Fruit fly (Drosophila melanogaster): Measurements from ENCODE around the gene mira.
A peak's percentile ranks its signal among the peaks of the same experiment; 100 is the strongest.

mira gene

DNA sequence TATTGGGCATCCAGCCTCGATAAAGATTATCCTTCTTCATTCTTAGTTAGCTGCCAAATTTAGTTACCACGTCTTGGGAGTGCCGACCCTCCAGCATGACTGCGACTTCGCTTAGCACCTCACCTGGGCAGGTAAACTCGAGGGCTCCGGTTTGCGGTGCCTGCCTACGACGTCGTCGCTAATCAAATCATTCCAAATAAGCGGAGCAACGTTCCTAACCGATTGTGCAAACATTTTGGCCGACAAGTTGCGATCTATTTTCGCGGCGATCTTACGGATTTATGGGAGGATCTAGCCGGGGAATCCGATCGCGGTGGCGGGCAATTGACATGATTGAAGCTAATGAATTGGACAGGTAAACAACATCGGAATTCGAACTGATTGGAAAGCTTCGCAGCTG, 17.2 kb downstream of the mira start, which contains the start of gene CG4465:
Gene CG4465, minus strand, starts transcription at position 101 of the 400 bp plus-strand sequence.
- TF ChIP-seq Mnt (GFP tag; optimal IDR thresholded peaks at IDR 0.05) = no peak
- no peak for TF ChIP-seq CG1620 (GFP tag; optimal IDR thresholded peaks at IDR 0.05)
- TF ChIP-seq CG33017 (tag; optimal IDR thresholded peaks at IDR 0.05) = no peak
- no peak for TF ChIP-seq CG14711 (tag; optimal IDR thresholded peaks at IDR 0.05)
- no peak for TF ChIP-seq Hr96 (GFP tag; optimal IDR thresholded peaks at IDR 0.05)
- TF ChIP-seq bab1 (GFP tag; optimal IDR thresholded peaks at IDR 0.05) = no peak
- no peak for TF ChIP-seq kay (GFP tag; ENCODE audit: borderline replicate concordance)
- TF ChIP-seq CG7045 (GFP tag; optimal IDR thresholded peaks at IDR 0.05) = no peak
- TF ChIP-seq CG7101 (tag; optimal IDR thresholded peaks at IDR 0.05) = no peak
- TF ChIP-seq toe (GFP tag; optimal IDR thresholded peaks at IDR 0.05) = no peak
- TF ChIP-seq Clk (GFP tag; optimal IDR thresholded peaks at IDR 0.05) = no peak
- no peak for TF ChIP-seq tj (GFP tag; optimal IDR thresholded peaks at IDR 0.05)

dm6 chr3R:19915312-19915711, 19.6 kb downstream of the mira start, which contains the start of the genes Xport-A and Xport-B:
Xport-A (minus strand) TSS chr3R:19915412.
Xport-B (minus strand) TSS chr3R:19915412.
- TF ChIP-seq CG11617 (GFP tag; optimal IDR thresholded peaks at IDR 0.05) (no peak), kay (GFP tag; ENCODE audit: borderline replicate concordance) (no peak), tj (GFP tag; optimal IDR thresholded peaks at IDR 0.05) (no peak), bab1 (GFP tag; optimal IDR thresholded peaks at IDR 0.05) (no peak), Clk (GFP tag; optimal IDR thresholded peaks at IDR 0.05) (no peak), ovo (GFP tag; optimal IDR thresholded peaks at IDR 0.05) (no peak), Hr96 (GFP tag; optimal IDR thresholded peaks at IDR 0.05) (no peak), Crg-1 (GFP tag; optimal IDR thresholded peaks at IDR 0.05) (no peak), CG14711 (tag; optimal IDR thresholded peaks at IDR 0.05) (no peak), CG7101 (tag; optimal IDR thresholded peaks at IDR 0.05) (no peak), pad (GFP tag; optimal IDR thresholded peaks at IDR 0.05) (no peak), cnc (optimal IDR thresholded peaks at IDR 0.05) (no peak), Mnt (GFP tag; optimal IDR thresholded peaks at IDR 0.05) (no peak), CG12768 (GFP tag; optimal IDR thresholded peaks at IDR 0.05) (no peak)

DNA sequence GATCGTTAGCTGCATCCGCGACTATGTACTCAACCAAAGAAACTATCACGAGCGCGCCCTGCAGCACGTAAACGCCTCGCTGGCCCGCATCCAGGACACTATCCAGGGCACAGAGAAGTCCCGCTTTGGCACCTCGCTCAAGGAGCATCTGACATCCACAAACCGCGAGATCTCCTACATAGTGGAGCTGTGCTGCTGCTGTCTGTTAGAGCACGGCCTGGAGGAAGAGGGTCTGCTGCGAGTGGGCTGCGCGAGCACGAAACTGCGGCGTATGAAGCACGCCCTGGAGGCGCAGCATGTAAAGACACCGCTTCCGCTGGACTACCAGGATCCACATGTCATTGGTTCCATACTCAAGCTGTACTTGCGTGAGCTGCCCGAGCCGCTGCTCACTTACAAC, 23.9 kb downstream of the mira start:
- TF ChIP-seq Mnt (GFP tag; optimal IDR thresholded peaks at IDR 0.05) (no peak), kay (GFP tag; ENCODE audit: borderline replicate concordance) (no peak), cnc (optimal IDR thresholded peaks at IDR 0.05) (no peak), CG12768 (GFP tag; optimal IDR thresholded peaks at IDR 0.05) (no peak), Crg-1 (GFP tag; optimal IDR thresholded peaks at IDR 0.05) (no peak), CG33017 (tag; optimal IDR thresholded peaks at IDR 0.05) (no peak), tj (GFP tag; optimal IDR thresholded peaks at IDR 0.05) (no peak)

DNA sequence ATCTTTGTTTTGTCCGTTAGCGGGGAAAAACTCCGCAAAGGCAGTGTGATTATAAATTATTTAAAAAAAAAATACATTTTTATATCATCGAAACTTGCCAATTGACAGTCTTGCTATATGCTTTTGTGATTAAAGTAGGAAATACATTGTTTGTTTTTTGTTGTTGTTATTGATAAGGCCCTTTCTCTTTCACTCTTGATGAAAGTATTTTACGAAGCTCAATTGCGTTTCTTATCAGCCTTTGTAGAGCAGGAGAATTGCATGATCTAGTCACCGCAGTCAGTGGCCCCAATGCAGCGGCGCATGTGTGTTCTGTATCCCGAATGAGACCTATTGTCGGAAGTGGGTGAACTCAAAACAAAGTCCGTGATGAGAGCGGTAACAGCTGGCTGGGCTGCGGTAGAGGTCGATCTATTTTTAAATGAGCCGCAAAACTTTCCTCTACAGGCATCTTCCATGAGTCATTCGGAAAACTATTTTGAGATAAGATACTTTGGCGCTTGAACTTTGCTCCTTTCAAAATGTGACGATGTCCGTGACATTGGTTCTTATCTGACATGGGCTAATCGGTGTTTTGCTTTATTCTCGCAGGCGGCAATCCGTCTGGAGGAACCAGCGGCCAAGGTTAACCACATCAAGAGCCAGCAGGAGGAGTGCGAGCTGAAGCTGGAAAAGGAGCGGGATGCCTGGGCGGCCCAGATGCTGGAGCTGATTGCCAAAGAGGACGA, 24.5 kb downstream of the mira start:
- TF ChIP-seq Hr96 (GFP tag; optimal IDR thresholded peaks at IDR 0.05) (no peak), Clk (GFP tag; optimal IDR thresholded peaks at IDR 0.05) (no peak), tj (GFP tag; optimal IDR thresholded peaks at IDR 0.05) (no peak), CG5204 (GFP tag; optimal IDR thresholded peaks at IDR 0.05) (no peak), ovo (GFP tag; optimal IDR thresholded peaks at IDR 0.05) (no peak), CG1620 (GFP tag; optimal IDR thresholded peaks at IDR 0.05) (no peak), CG12768 (GFP tag; optimal IDR thresholded peaks at IDR 0.05) (no peak), CG14711 (tag; optimal IDR thresholded peaks at IDR 0.05) (no peak), CG7101 (tag; optimal IDR thresholded peaks at IDR 0.05) (no peak), kay (GFP tag; ENCODE audit: borderline replicate concordance) (peak; percentile 87), cnc (optimal IDR thresholded peaks at IDR 0.05) (no peak), CG7045 (GFP tag; optimal IDR thresholded peaks at IDR 0.05) (no peak), Mnt (GFP tag; optimal IDR thresholded peaks at IDR 0.05) (peak; percentile 3), bab1 (GFP tag; optimal IDR thresholded peaks at IDR 0.05) (no peak), toe (GFP tag; optimal IDR thresholded peaks at IDR 0.05) (no peak), pad (GFP tag; optimal IDR thresholded peaks at IDR 0.05) (no peak), Crg-1 (GFP tag; optimal IDR thresholded peaks at IDR 0.05) (no peak), cic (GFP tag; optimal IDR thresholded peaks at IDR 0.05) (peak; percentile 73), CG11617 (GFP tag; optimal IDR thresholded peaks at IDR 0.05) (no peak), CG33017 (tag; optimal IDR thresholded peaks at IDR 0.05) (no peak)

dm6 chr3R:19909541-19910182, 25.3 kb downstream of the mira start:
- TF ChIP-seq cnc (optimal IDR thresholded peaks at IDR 0.05) (no peak), tj (GFP tag; optimal IDR thresholded peaks at IDR 0.05) (no peak), CG5204 (GFP tag; optimal IDR thresholded peaks at IDR 0.05) (no peak), CG7101 (tag; optimal IDR thresholded peaks at IDR 0.05) (no peak)

DNA sequence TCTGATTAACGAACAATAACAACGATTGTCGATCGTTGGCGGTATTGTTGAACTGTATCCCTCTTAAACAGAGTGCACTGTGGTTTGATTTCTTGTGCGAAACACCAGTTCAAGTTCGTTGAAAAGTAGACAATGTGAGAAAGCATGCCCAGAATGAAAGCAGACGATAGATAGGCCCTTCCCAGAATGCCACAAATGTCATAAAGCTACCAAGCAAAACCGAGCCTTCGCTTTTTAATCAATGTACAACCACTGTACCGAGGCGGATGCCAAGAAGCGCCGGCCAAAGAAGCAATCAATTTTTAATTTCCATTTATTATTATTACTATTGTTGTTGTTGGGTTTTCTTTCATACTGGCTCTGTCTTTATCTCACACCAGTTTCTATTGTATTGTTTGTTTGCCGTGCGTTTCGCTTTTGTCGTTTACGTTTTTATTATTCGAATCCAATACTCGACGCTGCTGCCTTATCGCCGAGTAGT, 26.0 kb downstream of the mira start:
- peak; percentile 22 for TF ChIP-seq CG7101 (tag; optimal IDR thresholded peaks at IDR 0.05)
- peak; percentile 13 for TF ChIP-seq Crg-1 (GFP tag; optimal IDR thresholded peaks at IDR 0.05)
- peak; percentile 85 for TF ChIP-seq kay (GFP tag; ENCODE audit: borderline replicate concordance)
- no peak for TF ChIP-seq bab1 (GFP tag; optimal IDR thresholded peaks at IDR 0.05)
- TF ChIP-seq CG5204 (GFP tag; optimal IDR thresholded peaks at IDR 0.05) = no peak
- TF ChIP-seq cic (GFP tag; optimal IDR thresholded peaks at IDR 0.05) = peak; percentile 87
- no peak for TF ChIP-seq toe (GFP tag; optimal IDR thresholded peaks at IDR 0.05)
- TF ChIP-seq CG14711 (tag; optimal IDR thresholded peaks at IDR 0.05) = no peak
- peak; percentile 1 for TF ChIP-seq CG1620 (GFP tag; optimal IDR thresholded peaks at IDR 0.05)
- TF ChIP-seq CG33017 (tag; optimal IDR thresholded peaks at IDR 0.05) = peak; percentile 20
- TF ChIP-seq cnc (optimal IDR thresholded peaks at IDR 0.05) = no peak
- TF ChIP-seq pad (GFP tag; optimal IDR thresholded peaks at IDR 0.05) = peak; percentile 14
- peak; percentile 29 for TF ChIP-seq CG11617 (GFP tag; optimal IDR thresholded peaks at IDR 0.05)
- TF ChIP-seq CG7045 (GFP tag; optimal IDR thresholded peaks at IDR 0.05) = no peak
- TF ChIP-seq CG12768 (GFP tag; optimal IDR thresholded peaks at IDR 0.05) = no peak
- TF ChIP-seq Clk (GFP tag; optimal IDR thresholded peaks at IDR 0.05) = no peak
- no peak for TF ChIP-seq ovo (GFP tag; optimal IDR thresholded peaks at IDR 0.05)
- TF ChIP-seq Mnt (GFP tag; optimal IDR thresholded peaks at IDR 0.05) = peak; percentile 20
- TF ChIP-seq tj (GFP tag; optimal IDR thresholded peaks at IDR 0.05) = no peak
- no peak for TF ChIP-seq Hr96 (GFP tag; optimal IDR thresholded peaks at IDR 0.05)
